Worm (Caenorhabditis elegans) whole organism, L1 larva: ENCODE measurements around the gene Y37D8A.26.
A peak's percentile ranks its signal among the peaks of the same experiment; 100 is the strongest.

Source experiments
- Y116A8C.19 ChIP-seq: sonication (generic microtip); optimal IDR thresholded peaks from 2 replicates; lab custom pipeline; 2016; ENCODE audit warnings: missing compliant biosample characterization, missing genetic modification characterization, borderline replicate concordance
- blmp-1 ChIP-seq: fragments of 150-350 bp; optimal IDR thresholded peaks from 2 replicates; lab custom pipeline; 2014; ENCODE audit warnings: missing biosample characterization, missing genetic modification characterization
- ceh-63 ChIP-seq: fragments of 200-800 bp; sonication (Bioruptor generic); optimal IDR thresholded peaks from 2 replicates; lab custom pipeline; 2018; ENCODE audit warnings: mild to moderate bottlenecking, missing genetic modification characterization, missing compliant biosample characterization
- ceh-88 ChIP-seq: fragments of 200-800 bp; sonication (Bioruptor generic); IDR thresholded peaks from 2 replicates; pipeline ENCODE4 v1.3.6; 2022; ENCODE audit warnings: missing genetic modification characterization, missing compliant biosample characterization
- dpl-1 ChIP-seq, 3 experiments: fragments of 150-350 bp in 2 of 3; sonication (generic microtip) in 1 of 3; optimal IDR thresholded peaks; 2 replicates each; lab custom pipeline; 2014 to 2017; ENCODE audit warnings: missing biosample characterization in 3 of 3, missing genetic modification characterization in 3 of 3, missing genetic modification reagents in 3 of 3
- efl-1 ChIP-seq, 4 experiments: fragments of 150-350 bp; optimal IDR thresholded peaks in 3 of 4; peaks in 1 of 4; 1 replicate in 1 of 4; 2 replicates in 3 of 4; lab custom pipeline; 2014; ENCODE audit warnings: missing biosample characterization in 2 of 4, missing genetic modification characterization in 2 of 4, missing genetic modification reagents in 2 of 4
- efl-3 ChIP-seq: fragments of 200-800 bp; sonication (Bioruptor generic); optimal IDR thresholded peaks from 2 replicates; lab custom pipeline; 2018; ENCODE audit warnings: mild to moderate bottlenecking, missing genetic modification characterization, missing compliant biosample characterization
- egl-27 ChIP-seq, 2 experiments: fragments of 150-350 bp in 1 of 2; sonication (generic microtip); optimal IDR thresholded peaks; 3 replicates each; lab custom pipeline; 2017 to 2018; ENCODE audit warnings: missing biosample characterization in 2 of 2, missing genetic modification characterization in 2 of 2, missing genetic modification reagents in 2 of 2
- fkh-10 ChIP-seq: sonication (generic microtip); optimal IDR thresholded peaks from 2 replicates; lab custom pipeline; 2017; ENCODE audit warnings: missing biosample characterization, missing genetic modification reagents, missing genetic modification characterization
- fkh-8 ChIP-seq: sonication (generic microtip); optimal IDR thresholded peaks from 2 replicates; lab custom pipeline; 2016; ENCODE audit warnings: mild to moderate bottlenecking, missing genetic modification characterization, missing compliant biosample characterization
- grh-1 ChIP-seq: fragments of 200-800 bp; sonication (Bioruptor generic); IDR thresholded peaks from 2 replicates; pipeline ENCODE4 v1.3.6; 2022; ENCODE audit warnings: missing genetic modification reagents, missing genetic modification characterization, missing compliant biosample characterization
- hlh-17 ChIP-seq: fragments of 200-800 bp; sonication (Bioruptor generic); optimal IDR thresholded peaks from 2 replicates; lab custom pipeline; 2018; ENCODE audit warnings: missing genetic modification characterization, mild to moderate bottlenecking, missing compliant biosample characterization, moderate library complexity, borderline replicate concordance
- lin-15B ChIP-seq: fragments of 150-350 bp; sonication (generic microtip); optimal IDR thresholded peaks from 3 replicates; lab custom pipeline; 2014; ENCODE audit warnings: missing biosample characterization, missing genetic modification characterization
- lin-39 ChIP-seq: fragments of 150-350 bp; optimal IDR thresholded peaks from 2 replicates; lab custom pipeline; 2014; ENCODE audit warnings: missing biosample characterization, missing genetic modification reagents, missing genetic modification characterization
- mdl-1 ChIP-seq, 2 experiments: fragments of 150-350 bp; optimal IDR thresholded peaks; 2 replicates each; lab custom pipeline; 2014 to 2017; ENCODE audit warnings: missing biosample characterization in 2 of 2, missing genetic modification characterization in 2 of 2, inconsistent platforms in 1 of 2
- mep-1 ChIP-seq: fragments of 150-350 bp; optimal IDR thresholded peaks from 2 replicates; lab custom pipeline; 2014; ENCODE audit warnings: missing biosample characterization, missing genetic modification characterization
- nhr-237 ChIP-seq: fragments of 150-350 bp; optimal IDR thresholded peaks from 2 replicates; lab custom pipeline; 2014; ENCODE audit warnings: missing biosample characterization, missing genetic modification characterization
- nhr-76 ChIP-seq: sonication (generic microtip); optimal IDR thresholded peaks from 2 replicates; lab custom pipeline; 2017; ENCODE audit warnings: missing biosample characterization, missing genetic modification characterization
- rnt-1 ChIP-seq: sonication (generic microtip); optimal IDR thresholded peaks from 2 replicates; lab custom pipeline; 2016; ENCODE audit warnings: mild to moderate bottlenecking, missing genetic modification characterization, moderate library complexity, missing compliant biosample characterization
- tlp-1 ChIP-seq: fragments of 150-350 bp; optimal IDR thresholded peaks from 2 replicates; lab custom pipeline; 2014; ENCODE audit warnings: missing biosample characterization, missing genetic modification characterization
- unc-130 ChIP-seq: fragments of 150-350 bp; optimal IDR thresholded peaks from 2 replicates; lab custom pipeline; 2017; ENCODE audit warnings: missing biosample characterization, missing genetic modification characterization, inconsistent platforms
- unc-86 ChIP-seq: sonication (generic microtip); optimal IDR thresholded peaks from 2 replicates; lab custom pipeline; 2016; ENCODE audit warnings: missing genetic modification characterization, missing compliant biosample characterization
- unc-98 ChIP-seq: fragments of 200-800 bp; sonication (Bioruptor generic); IDR thresholded peaks from 2 replicates; pipeline ENCODE4 v1.3.6; 2022; ENCODE audit warnings: missing genetic modification characterization, missing compliant biosample characterization
- xbp-1 ChIP-seq: sonication (generic microtip); optimal IDR thresholded peaks from 2 replicates; lab custom pipeline; 2016; ENCODE audit warnings: missing genetic modification characterization, missing compliant biosample characterization
- zag-1 ChIP-seq: fragments of 150-350 bp; optimal IDR thresholded peaks from 2 replicates; lab custom pipeline; 2014; ENCODE audit warnings: missing biosample characterization, missing genetic modification characterization

The Y37D8A.26 gene

ce11 chrIII:12813193-12813592, 43.3 kb downstream of the Y37D8A.26 start, which contains the start of gene BE10.4:
TSS of gene BE10.4 (plus strand) at chrIII:12813493.
- TF ChIP-seq lin-15B: no peak
- TF ChIP-seq fkh-8 (tag; lab: Kevin White, UChicago): no peak
- TF ChIP-seq unc-130 (tag; lab: Kevin White, UChicago): no peak
- TF ChIP-seq xbp-1: no peak
- TF ChIP-seq ceh-88: no peak
- peak; percentile 20 for TF ChIP-seq blmp-1 (tag; lab: Kevin White, UChicago)
- TF ChIP-seq efl-1 (optimal IDR thresholded peaks at IDR 0.05; lab: Kevin White, UChicago): no peak
- TF ChIP-seq efl-1 (GFP tag; optimal IDR thresholded peaks at IDR 0.05 in 1 of 2; lab: Kevin White, UChicago): peak in 1 of 2 experiments; percentile 81
- TF ChIP-seq hlh-17 (GFP tag; lab: Kevin White, UChicago): no peak

ce11 chrIII:12807726-12808125, 48.8 kb downstream of the Y37D8A.26 start, which contains the start of gene BE10.3:
TSS of gene BE10.3 (plus strand) at chrIII:12808026.
- TF ChIP-seq tlp-1 (tag; lab: Kevin White, UChicago): no peak
- no peak for TF ChIP-seq ceh-63 (GFP tag; lab: Kevin White, UChicago)
- TF ChIP-seq nhr-76 (tag; lab: Kevin White, UChicago): no peak
- no peak for TF ChIP-seq nhr-237 (tag; lab: Kevin White, UChicago)
- no peak for TF ChIP-seq dpl-1 (GFP tag; optimal IDR thresholded peaks at IDR 0.05; lab: Kevin White, UChicago)
- TF ChIP-seq lin-39 (tag; lab: Kevin White, UChicago): no peak
- TF ChIP-seq fkh-10 (GFP tag; lab: Kevin White, UChicago): no peak
- no peak for TF ChIP-seq egl-27 (tag; optimal IDR thresholded peaks at IDR 0.05; lab: Kevin White, UChicago)
- TF ChIP-seq efl-3 (GFP tag; lab: Kevin White, UChicago): no peak
- TF ChIP-seq Y116A8C.19 (tag; lab: Kevin White, UChicago): no peak
- TF ChIP-seq zag-1 (tag; lab: Kevin White, UChicago): no peak
- TF ChIP-seq unc-86 (tag; lab: Kevin White, UChicago): no peak
- TF ChIP-seq rnt-1: no peak
- no peak for TF ChIP-seq grh-1 (GFP tag; lab: Robert Waterston, UW)
- no peak for TF ChIP-seq mep-1 (tag; lab: Kevin White, UChicago)
- TF ChIP-seq mdl-1 (tag; optimal IDR thresholded peaks at IDR 0.05; lab: Kevin White, UChicago): no peak

- no peak for TF ChIP-seq unc-98
Measured at ce11 chrIII:12806712-12807111, 49.8 kb downstream of the Y37D8A.26 start, which contains the start of gene BE10.5. TSS of gene BE10.5 (minus strand) at chrIII:12806812.
